Fruit fly (Drosophila melanogaster) S2 (cell line): ENCODE data around the gene alpha-Spec.

Experiments
- CG8478 ChIP-seq: fragments of >200 bp; optimal IDR thresholded peaks from 2 replicates; lab custom pipeline; 2018
- CTCF ChIP-seq, 2 experiments: fragments of >200 bp; optimal IDR thresholded peaks; 2 replicates each; lab custom pipeline; 2018

Gene alpha-Spec

dm6 chr3L:1797005-1797404, 1.9 kb upstream of the alpha-Spec start, which contains the start of gene CG12020:
Gene CG12020, plus strand, starts transcription at chr3L:1797305.
- TF ChIP-seq CG8478: no peak
- no peak for TF ChIP-seq CTCF (optimal IDR thresholded peaks at IDR 0.05; lab: Kevin White, UChicago)

dm6 chr3L:1794164-1794942, 775 bp downstream of the alpha-Spec start:
- TF ChIP-seq CG8478: no peak
- no peak for TF ChIP-seq CTCF (optimal IDR thresholded peaks at IDR 0.05; lab: Kevin White, UChicago)

- TF ChIP-seq CG8478 (no peak), CTCF (optimal IDR thresholded peaks at IDR 0.05; lab: Kevin White, UChicago) (no peak)
Observed at dm6 chr3L:1789339-1789738, 5.8 kb downstream of the alpha-Spec start.

- TF ChIP-seq CTCF (optimal IDR thresholded peaks at IDR 0.05; lab: Kevin White, UChicago): no peak
- no peak for TF ChIP-seq CG8478
Observed at dm6 chr3L:1784092-1784491, 11.0 kb downstream of the alpha-Spec start.

dm6 chr3L:1777249-1777648, 17.9 kb downstream of the alpha-Spec start, which contains the start of the genes CG2021 and mRpL46:
Gene CG2021, minus strand, starts transcription at chr3L:1777411.
Gene mRpL46, plus strand, starts transcription at chr3L:1777439.
- TF ChIP-seq CTCF (optimal IDR thresholded peaks at IDR 0.05; lab: Kevin White, UChicago): no peak
- no peak for TF ChIP-seq CG8478

dm6 chr3L:1774713-1775648, 20.1 kb downstream of the alpha-Spec start, which contains the start of the genes CG13933 and PolD2:
Gene CG13933, minus strand, starts transcription at chr3L:1775147.
Gene PolD2, plus strand, starts transcription at chr3L:1775633.
- no peak for TF ChIP-seq CTCF (optimal IDR thresholded peaks at IDR 0.05; lab: Kevin White, UChicago)
- no peak for TF ChIP-seq CG8478

- no peak for TF ChIP-seq CG8478
- no peak for TF ChIP-seq CTCF (optimal IDR thresholded peaks at IDR 0.05; lab: Kevin White, UChicago)
Observed at dm6 chr3L:1772593-1772992, 22.5 kb downstream of the alpha-Spec start.

dm6 chr3L:1771658-1772057, 23.5 kb downstream of the alpha-Spec start, which contains the start of gene Dhc62B:
Gene Dhc62B, minus strand, starts transcription at chr3L:1771758.
- TF ChIP-seq CTCF (optimal IDR thresholded peaks at IDR 0.05; lab: Kevin White, UChicago) (no peak), CG8478 (no peak)

dm6 chr3L:1756143-1756542, 39.0 kb downstream of the alpha-Spec start, which contains the start of gene CG8001:
Gene CG8001, plus strand, starts transcription at chr3L:1756159.
- TF ChIP-seq CTCF (optimal IDR thresholded peaks at IDR 0.05; lab: Kevin White, UChicago) (no peak), CG8478 (no peak)

- TF ChIP-seq CTCF (optimal IDR thresholded peaks at IDR 0.05; lab: Kevin White, UChicago) (no peak), CG8478 (no peak)
Observed at dm6 chr3L:1755458-1755984, 39.6 kb downstream of the alpha-Spec start, which contains the start of gene Cht2. Gene Cht2, minus strand, starts transcription at chr3L:1755934.

- TF ChIP-seq CG8478 (no peak), CTCF (optimal IDR thresholded peaks at IDR 0.05; lab: Kevin White, UChicago) (no peak)
Observed at dm6 chr3L:1754935-1755334, 40.2 kb downstream of the alpha-Spec start.

- no peak for TF ChIP-seq CTCF (optimal IDR thresholded peaks at IDR 0.05; lab: Kevin White, UChicago)
- no peak for TF ChIP-seq CG8478
Observed at dm6 chr3L:1754262-1754661, 40.9 kb downstream of the alpha-Spec start.

- TF ChIP-seq CG8478 (no peak), CTCF (optimal IDR thresholded peaks at IDR 0.05; lab: Kevin White, UChicago) (no peak)
Observed at dm6 chr3L:1748218-1748617, 46.9 kb downstream of the alpha-Spec start.

dm6 chr3L:1746338-1747199, 48.6 kb downstream of the alpha-Spec start, which contains the start of gene CG13921:
Gene CG13921, plus strand, starts transcription at chr3L:1746907.
- TF ChIP-seq CTCF (optimal IDR thresholded peaks at IDR 0.05; lab: Kevin White, UChicago) (no peak), CG8478 (no peak)
